Fruit fly (Drosophila melanogaster) S2 (cell line): ENCODE results near the gene CG15638.
A peak's percentile ranks its signal among the peaks of the same experiment; 100 is the strongest.

Experiments used
- CG8478 ChIP-seq: fragments of >200 bp; optimal IDR thresholded peaks from 2 replicates; lab custom pipeline; 2018
- CTCF ChIP-seq, 2 experiments: fragments of >200 bp; optimal IDR thresholded peaks; 2 replicates each; lab custom pipeline; 2018

The CG15638 gene

DNA sequence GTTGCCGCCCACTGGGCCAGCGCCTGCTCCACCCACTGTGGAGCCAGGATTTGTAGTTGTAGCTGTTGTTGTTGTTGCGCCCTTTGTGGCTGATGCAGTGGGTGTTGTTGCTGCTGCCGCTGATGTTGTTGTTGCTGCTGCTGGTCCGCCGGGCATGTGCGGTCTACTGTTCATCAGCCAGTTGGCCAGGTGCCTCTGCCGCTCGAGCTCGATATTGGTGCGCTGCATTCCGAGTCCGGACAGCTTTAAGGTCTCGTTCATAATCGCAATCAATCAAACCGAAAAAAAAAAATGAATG lies 22.6 kb downstream of the CG15638 start:
- TF ChIP-seq CTCF (optimal IDR thresholded peaks at IDR 0.05; lab: Kevin White, UChicago) (no peak), CG8478 (lab: Kevin White, UChicago) (no peak)

DNA sequence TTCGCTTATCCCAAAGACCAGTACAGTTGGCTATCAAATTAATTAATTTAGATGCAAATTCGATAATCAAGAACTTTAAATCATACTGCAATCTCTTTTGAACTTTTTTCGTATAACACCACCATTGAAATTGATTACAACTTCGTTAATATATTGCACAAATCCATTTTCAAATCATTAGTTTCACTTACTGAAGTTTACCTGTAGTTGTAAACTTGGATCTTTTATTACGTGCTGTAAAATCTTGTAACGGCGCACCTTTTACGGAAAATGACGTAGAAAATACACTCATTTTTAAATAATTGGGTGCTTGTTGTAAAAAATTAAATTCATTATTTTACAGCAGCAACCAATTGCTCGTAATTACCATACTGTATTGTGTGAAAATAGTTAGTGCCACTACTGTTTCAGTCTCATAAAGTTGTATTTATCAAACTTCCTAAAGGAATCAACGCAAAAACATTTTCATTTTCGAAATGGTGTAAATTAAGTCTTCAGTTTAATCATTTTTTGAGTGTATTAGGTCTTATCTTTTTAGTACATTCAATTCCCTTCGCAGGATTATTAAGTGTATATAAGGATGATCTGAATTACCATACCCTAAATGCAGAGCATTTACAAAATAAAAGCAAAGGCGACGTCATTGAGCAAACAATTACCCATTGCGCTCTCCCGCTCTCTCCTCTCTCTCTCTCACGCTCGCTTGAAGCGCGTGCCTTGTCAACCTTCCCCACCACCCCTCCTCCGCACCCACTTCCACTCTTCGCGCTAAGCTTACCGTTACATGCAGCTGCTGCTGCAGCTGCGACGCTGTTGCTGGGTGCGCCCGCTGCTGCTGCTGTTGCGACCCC lies 23.2 kb downstream of the CG15638 start:
- no peak for TF ChIP-seq CTCF (optimal IDR thresholded peaks at IDR 0.05; lab: Kevin White, UChicago)
- TF ChIP-seq CG8478 (lab: Kevin White, UChicago), result no peak

DNA sequence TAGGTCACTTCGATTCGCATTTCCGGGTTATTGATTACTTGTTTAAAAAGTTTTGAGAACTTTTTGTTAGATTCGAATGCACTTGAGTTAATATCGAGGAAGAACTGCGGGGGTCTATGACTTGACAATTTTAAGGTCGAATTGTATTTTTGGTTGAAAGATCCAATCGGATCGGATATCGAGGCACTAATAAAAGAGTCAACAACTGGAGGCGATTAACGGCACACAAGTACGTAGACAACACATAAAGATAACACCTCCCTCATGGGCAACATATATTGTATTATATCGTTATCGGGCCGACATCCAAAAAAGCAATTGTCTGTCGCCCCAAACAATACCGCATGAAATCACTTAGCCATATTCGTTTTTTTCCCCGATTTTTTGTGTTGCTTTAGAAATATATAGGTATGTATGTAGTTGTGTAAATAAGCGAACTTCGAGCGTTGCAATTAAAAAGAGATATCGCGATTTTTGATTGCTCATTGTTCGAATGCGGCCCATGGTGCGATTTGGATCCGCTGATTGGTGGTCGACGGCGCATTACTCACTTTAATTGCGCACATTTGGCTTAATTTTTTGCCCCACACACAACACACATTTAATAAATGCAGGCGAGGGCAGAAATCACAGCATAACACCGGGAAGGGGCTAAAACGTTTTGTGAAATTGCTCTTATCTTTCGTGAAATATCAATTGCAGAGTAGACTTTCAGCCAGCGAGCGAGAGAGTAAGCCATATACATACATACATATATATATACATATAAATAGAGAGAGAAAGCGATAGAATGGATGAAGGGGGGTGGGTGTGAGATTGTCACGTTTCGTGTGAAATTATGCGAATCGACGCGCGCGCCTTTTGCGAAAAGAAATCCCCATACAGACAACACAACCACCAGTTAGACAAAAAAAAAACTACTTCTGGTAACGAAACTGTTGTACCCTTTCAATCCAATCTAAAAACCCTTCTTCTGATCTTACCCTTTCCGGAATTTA lies 24.4 kb downstream of the CG15638 start:
- TF ChIP-seq CTCF (optimal IDR thresholded peaks at IDR 0.05; lab: Kevin White, UChicago), result no peak
- TF ChIP-seq CG8478 (lab: Kevin White, UChicago), result no peak

DNA sequence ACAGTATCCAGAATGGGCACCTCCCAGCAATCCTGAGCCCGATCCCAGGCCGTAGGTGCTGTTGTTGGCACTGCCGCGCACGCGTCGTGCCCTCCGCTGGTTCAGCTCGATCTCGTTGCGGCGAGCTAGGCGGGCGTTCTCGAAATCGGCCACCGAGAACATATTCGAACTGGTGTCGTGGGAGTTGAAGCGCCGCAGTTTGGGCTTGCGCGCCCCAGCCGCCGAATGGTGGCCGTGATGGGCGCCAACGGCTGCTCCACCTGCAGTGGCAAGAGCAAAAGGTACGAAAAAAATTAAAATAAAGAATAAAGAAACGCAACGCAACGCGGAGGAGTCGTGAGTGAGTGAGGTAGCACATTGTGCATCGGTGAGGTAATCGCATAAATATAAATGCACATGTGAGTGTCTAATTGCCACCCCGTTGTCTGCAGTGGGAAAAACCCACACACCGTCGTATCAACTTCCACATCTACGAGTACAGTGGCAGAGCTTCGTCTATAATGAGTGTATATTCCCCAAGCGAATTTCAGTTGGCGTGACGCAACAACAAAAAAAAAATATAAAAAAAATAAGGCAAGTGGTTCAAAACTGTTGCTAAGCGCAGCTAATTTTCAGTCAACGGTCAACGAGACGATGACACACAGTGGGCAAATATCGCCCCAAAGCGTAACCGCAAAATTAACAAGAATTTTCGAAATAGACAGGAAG lies 25.9 kb downstream of the CG15638 start:
- TF ChIP-seq CG8478 (lab: Kevin White, UChicago) (no peak), CTCF (optimal IDR thresholded peaks at IDR 0.05; lab: Kevin White, UChicago) (no peak)

DNA sequence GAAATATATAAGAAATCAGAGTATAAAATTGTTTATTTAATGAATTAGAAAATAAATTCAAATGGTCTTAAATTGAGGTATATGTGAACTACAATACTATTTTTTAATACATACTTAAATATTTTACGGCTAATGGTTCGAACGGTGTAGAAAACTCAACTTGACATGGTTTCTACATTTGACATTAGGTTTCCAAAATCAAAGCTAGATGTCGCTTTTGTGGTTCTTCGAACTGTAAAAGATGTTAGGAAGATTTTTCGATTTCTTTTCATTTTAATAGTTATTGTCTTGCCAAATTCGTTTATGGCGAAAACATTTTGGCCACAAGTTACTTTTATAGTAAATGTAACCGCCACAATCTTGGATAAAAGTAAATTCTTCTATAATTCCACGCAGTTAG lies 35.2 kb downstream of the CG15638 start:
- TF ChIP-seq CTCF (optimal IDR thresholded peaks at IDR 0.05; lab: Kevin White, UChicago) (peak; percentile 73 to 90), CG8478 (lab: Kevin White, UChicago) (no peak)

DNA sequence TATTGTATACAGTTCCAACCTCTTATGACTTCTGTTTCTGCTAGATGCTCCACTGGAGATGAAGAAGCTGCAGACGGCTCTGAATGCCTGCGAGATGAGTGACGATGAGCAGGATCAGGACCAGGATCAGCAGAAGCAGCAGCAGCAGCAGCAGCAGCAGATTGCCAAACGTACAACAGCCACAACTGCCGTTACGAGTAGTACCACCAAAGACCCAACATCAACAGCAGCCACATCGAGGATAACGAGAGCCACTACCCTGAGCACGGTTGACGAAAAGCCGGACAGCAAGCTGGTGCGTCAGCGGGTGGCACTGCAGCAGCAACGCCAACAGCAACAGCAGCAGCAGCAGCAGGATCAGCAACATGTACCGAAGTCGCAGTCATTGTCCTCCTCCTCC lies 37.7 kb downstream of the CG15638 start:
- TF ChIP-seq CG8478 (lab: Kevin White, UChicago) (no peak), CTCF (optimal IDR thresholded peaks at IDR 0.05; lab: Kevin White, UChicago) (no peak)
